Worm (Caenorhabditis elegans): ENCODE results near the gene xnd-1.

The xnd-1 gene

DNA sequence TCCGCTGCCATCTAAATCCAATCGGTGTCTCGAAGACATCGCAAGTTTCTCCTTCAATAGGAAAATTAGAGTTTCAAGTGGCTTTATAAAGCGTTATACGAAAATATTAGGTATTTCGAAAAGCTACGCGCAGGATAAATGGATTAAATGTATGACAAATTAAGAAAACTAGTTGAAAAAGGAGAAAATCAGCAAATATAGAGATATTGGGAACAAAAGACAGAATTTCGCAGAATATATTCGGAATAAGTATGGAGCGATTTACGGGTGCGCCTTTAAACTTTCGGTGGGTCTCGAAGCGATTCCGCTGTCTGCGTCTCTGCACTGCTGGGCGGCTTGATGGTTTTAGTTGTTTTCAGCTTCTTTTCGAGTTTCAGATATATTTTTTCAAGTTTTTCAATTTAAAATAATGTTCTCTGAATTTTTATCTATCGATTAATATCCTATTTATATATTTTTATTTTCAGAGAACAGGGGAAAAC, 12.6 kb upstream of the xnd-1 start, which contains the start of the genes ddx-15 and ucr-1 (continued):
- TF ChIP-seq T26A8.4 (GFP tag; IDR thresholded peaks at IDR 0.05): no peak
- TF ChIP-seq duxl-1 (tag; optimal IDR thresholded peaks at IDR 0.05; ENCODE audit: poor library complexity): no peak
- TF ChIP-seq skn-1 (tag; optimal IDR thresholded peaks at IDR 0.05): no peak
- TF ChIP-seq ceh-44 (GFP tag; IDR thresholded peaks at IDR 0.05): no peak
- TF ChIP-seq tag-97 (GFP tag; IDR thresholded peaks at IDR 0.05): no peak
- TF ChIP-seq cey-2 (tag; optimal IDR thresholded peaks at IDR 0.05; ENCODE audit: borderline replicate concordance, insufficient read depth): no peak
- TF ChIP-seq F26F4.8 (GFP tag; conservative IDR thresholded peaks at IDR 0.05): no peak
- no peak for TF ChIP-seq ceh-32 (tag; optimal IDR thresholded peaks at IDR 0.05; ENCODE audit: poor library complexity)
- TF ChIP-seq nhr-28 (tag; optimal IDR thresholded peaks at IDR 0.05): peak; percentile 23
- peak; percentile 63 for TF ChIP-seq hlh-30 (tag; optimal IDR thresholded peaks at IDR 0.05; ENCODE audit: insufficient read depth)
- no peak for TF ChIP-seq dmd-9 (GFP tag; IDR thresholded peaks at IDR 0.05)
- TF ChIP-seq mdt-29 (GFP tag; IDR thresholded peaks at IDR 0.05): no peak
- no peak for TF ChIP-seq lin-1 (GFP tag; IDR thresholded peaks at IDR 0.05)
- no peak for TF ChIP-seq nhr-111 (GFP tag; optimal IDR thresholded peaks at IDR 0.05)
- TF ChIP-seq tra-1 (GFP tag; IDR thresholded peaks at IDR 0.05): no peak
- TF ChIP-seq madf-5 (GFP tag; IDR thresholded peaks at IDR 0.05): no peak
- TF ChIP-seq lin-15B (tag; optimal IDR thresholded peaks at IDR 0.05): no peak
- TF ChIP-seq rbr-2 (tag; optimal IDR thresholded peaks at IDR 0.05): peak; percentile 9
- no peak for TF ChIP-seq T20F7.1 (GFP tag; optimal IDR thresholded peaks at IDR 0.05)
- no peak for TF ChIP-seq ceh-62 (tag; optimal IDR thresholded peaks at IDR 0.05)
- TF ChIP-seq lir-3 (tag; optimal IDR thresholded peaks at IDR 0.05): no peak
- TF ChIP-seq vab-7 (GFP tag; IDR thresholded peaks at IDR 0.05): no peak
- no peak for TF ChIP-seq spr-1 (tag; optimal IDR thresholded peaks at IDR 0.05)
- no peak for TF ChIP-seq attf-4 (tag; optimal IDR thresholded peaks at IDR 0.05)
- TF ChIP-seq nhr-48 (tag; optimal IDR thresholded peaks at IDR 0.05): no peak
- no peak for TF ChIP-seq zfp-2 (tag; optimal IDR thresholded peaks at IDR 0.05)
- peak; percentile 66 for TF ChIP-seq lin-38 (GFP tag; IDR thresholded peaks at IDR 0.05)
- TF ChIP-seq ZK546.5 (tag; optimal IDR thresholded peaks at IDR 0.05): no peak
- TF ChIP-seq R02D3.7 (tag; optimal IDR thresholded peaks at IDR 0.05): peak; percentile 55
- peak; percentile 73 for TF ChIP-seq dve-1 (tag; optimal IDR thresholded peaks at IDR 0.05; ENCODE audit: insufficient read depth)
- TF ChIP-seq lin-39 (tag; optimal IDR thresholded peaks at IDR 0.05): no peak
- TF ChIP-seq D1046.2 (GFP tag; IDR thresholded peaks at IDR 0.05): no peak
- TF ChIP-seq hif-1 (tag; optimal IDR thresholded peaks at IDR 0.05): peak in 1 of 2 experiments; percentile 43
- TF ChIP-seq F37D6.2 (tag; optimal IDR thresholded peaks at IDR 0.05): no peak
- TF ChIP-seq mxl-3 (GFP tag; optimal IDR thresholded peaks at IDR 0.05): no peak
- no peak for TF ChIP-seq ces-1 (GFP tag; optimal IDR thresholded peaks at IDR 0.05)
- no peak for TF ChIP-seq sdz-12 (GFP tag; optimal IDR thresholded peaks at IDR 0.05)
- TF ChIP-seq mxl-2 (GFP tag; conservative IDR thresholded peaks at IDR 0.05): no peak
- no peak for TF ChIP-seq F49E8.2 (tag; optimal IDR thresholded peaks at IDR 0.05; ENCODE audit: borderline replicate concordance)
- no peak for TF ChIP-seq nhr-77 (tag; optimal IDR thresholded peaks at IDR 0.05)
- TF ChIP-seq hmg-1.1 (GFP tag; IDR thresholded peaks at IDR 0.05): 0 out of 2 replicates have a peak, but pooled peaks have one; percentile 34
- TF ChIP-seq dpl-1 (GFP tag; optimal IDR thresholded peaks at IDR 0.05): peak; percentile 68
- TF ChIP-seq saeg-2 (GFP tag; IDR thresholded peaks at IDR 0.05): no peak
- no peak for TF ChIP-seq Y48G9A.11 (GFP tag; IDR thresholded peaks at IDR 0.05)
- peak; percentile 12 to 88 for TF ChIP-seq lsy-2 (tag; optimal IDR thresholded peaks at IDR 0.05)
- TF ChIP-seq nhr-237 (tag; optimal IDR thresholded peaks at IDR 0.05): no peak
- TF ChIP-seq snpc-4 (tag; optimal IDR thresholded peaks at IDR 0.05): no peak
- TF ChIP-seq nhr-41 (GFP tag; IDR thresholded peaks at IDR 0.05): no peak
- peak; percentile 87 for TF ChIP-seq mes-2 (tag; optimal IDR thresholded peaks at IDR 0.05; ENCODE audit: poor library complexity, severe bottlenecking)
- no peak for TF ChIP-seq ceh-20 (GFP tag; IDR thresholded peaks at IDR 0.05)
- TF ChIP-seq jun-1 (tag; optimal IDR thresholded peaks at IDR 0.05): no peak

Measured in whole organism, L4 larva.